Fruit fly (Drosophila melanogaster) whole organism, embryonic: ENCODE data around the gene CG10993.

ENCODE experiments used
- ATbp ChIP-seq: fragments of 200-800 bp; sonication (Bioruptor generic); optimal IDR thresholded peaks from 2 replicates; lab custom pipeline; 2017; ENCODE audit warnings: missing biosample characterization, mild to moderate bottlenecking, missing genetic modification characterization, missing genetic modification reagents
- Blimp-1 ChIP-seq: fragments of 200-800 bp; sonication (Bioruptor generic); optimal IDR thresholded peaks from 3 replicates; lab custom pipeline; 2018; ENCODE audit warnings: missing biosample characterization, missing genetic modification characterization, mild to moderate bottlenecking, moderate library complexity, missing genetic modification reagents
- CG10431 ChIP-seq: fragments of 200-800 bp; sonication (Bioruptor generic); optimal IDR thresholded peaks from 3 replicates; lab custom pipeline; 2018; ENCODE audit warnings: missing biosample characterization, mild to moderate bottlenecking, missing genetic modification characterization
- CG12942 ChIP-seq: fragments of 200-800 bp; sonication (Bioruptor generic); optimal IDR thresholded peaks from 3 replicates; lab custom pipeline; 2016; ENCODE audit warnings: missing biosample characterization, missing genetic modification characterization
- CG14710 ChIP-seq: fragments of 200-800 bp; sonication (Bioruptor generic); optimal IDR thresholded peaks from 3 replicates; lab custom pipeline; 2019; ENCODE audit warnings: missing biosample characterization, mild to moderate bottlenecking, missing genetic modification characterization, moderate library complexity
- CG1602 ChIP-seq: fragments of 200-800 bp; sonication (Bioruptor generic); optimal IDR thresholded peaks from 3 replicates; lab custom pipeline; 2016; ENCODE audit warnings: missing biosample characterization, missing genetic modification characterization
- CG1647 ChIP-seq: fragments of 200-800 bp; sonication (Bioruptor generic); optimal IDR thresholded peaks from 3 replicates; lab custom pipeline; 2016; ENCODE audit warnings: missing biosample characterization, missing genetic modification characterization
- CG17359 ChIP-seq: fragments of 200-800 bp; sonication (Bioruptor generic); optimal IDR thresholded peaks from 3 replicates; lab custom pipeline; 2018; ENCODE audit warnings: missing biosample characterization, mild to moderate bottlenecking, missing genetic modification characterization, moderate library complexity
- CG18599 ChIP-seq: fragments of 200-800 bp; sonication (Bioruptor generic); optimal IDR thresholded peaks from 3 replicates; lab custom pipeline; 2017; ENCODE audit warnings: missing biosample characterization, missing genetic modification characterization, mild to moderate bottlenecking, moderate library complexity, missing genetic modification reagents
- CG2678 ChIP-seq: fragments of 200-800 bp; sonication (Bioruptor generic); optimal IDR thresholded peaks from 3 replicates; lab custom pipeline; 2019; ENCODE audit warnings: missing biosample characterization, mild to moderate bottlenecking, missing genetic modification characterization, moderate library complexity
- CG2875 ChIP-seq: fragments of 200-800 bp; sonication (Bioruptor generic); optimal IDR thresholded peaks from 2 replicates; lab custom pipeline; 2017; ENCODE audit warnings: missing biosample characterization, mild to moderate bottlenecking, missing genetic modification characterization, missing genetic modification reagents
- CG33557 ChIP-seq: fragments of 200-800 bp; sonication (Bioruptor generic); optimal IDR thresholded peaks from 2 replicates; lab custom pipeline; 2019; ENCODE audit warnings: missing biosample characterization, mild to moderate bottlenecking, missing genetic modification characterization, moderate library complexity
- CG4424 ChIP-seq: fragments of 200-800 bp; sonication (Bioruptor generic); optimal IDR thresholded peaks from 3 replicates; lab custom pipeline; 2016; ENCODE audit warnings: missing biosample characterization, missing genetic modification characterization
- CG5180 ChIP-seq: fragments of 200-800 bp; sonication (Bioruptor generic); optimal IDR thresholded peaks from 3 replicates; lab custom pipeline; 2017; ENCODE audit warnings: missing biosample characterization, missing genetic modification characterization, mild to moderate bottlenecking, moderate library complexity, missing genetic modification reagents
- CG6254 ChIP-seq: fragments of 200-800 bp; sonication (Bioruptor generic); optimal IDR thresholded peaks from 3 replicates; lab custom pipeline; 2017; ENCODE audit warnings: mild to moderate bottlenecking, missing biosample characterization, missing genetic modification reagents, missing genetic modification characterization
- CG6813 ChIP-seq: fragments of 200-800 bp; sonication (Bioruptor generic); optimal IDR thresholded peaks from 2 replicates; lab custom pipeline; 2017; ENCODE audit warnings: missing biosample characterization, missing genetic modification characterization, mild to moderate bottlenecking, moderate library complexity, missing genetic modification reagents
- CG9727 ChIP-seq: fragments of 200-800 bp; sonication (Bioruptor generic); optimal IDR thresholded peaks from 3 replicates; lab custom pipeline; 2017; ENCODE audit warnings: missing biosample characterization, mild to moderate bottlenecking, missing genetic modification characterization
- CG9797 ChIP-seq: fragments of 200-800 bp; sonication (Bioruptor generic); optimal IDR thresholded peaks from 3 replicates; lab custom pipeline; 2018; ENCODE audit warnings: missing biosample characterization, mild to moderate bottlenecking, missing genetic modification characterization
- CG9932 ChIP-seq: fragments of 200-800 bp; sonication (Bioruptor generic); IDR thresholded peaks from 2 replicates; pipeline ENCODE4 v1.3.6; 2022; ENCODE audit warnings: missing biosample characterization, missing genetic modification characterization
- CoRest ChIP-seq: fragments of 200-800 bp; sonication (Bioruptor generic); optimal IDR thresholded peaks from 3 replicates; lab custom pipeline; 2018; ENCODE audit warnings: missing biosample characterization, mild to moderate bottlenecking, missing genetic modification characterization, moderate library complexity
- Dfd ChIP-seq, 2 experiments: fragments of >200 bp; optimal IDR thresholded peaks; 2 replicates each; lab custom pipeline; 2017; ENCODE audit warnings: missing biosample characterization in 2 of 2, missing genetic modification characterization in 2 of 2
- Fer1 ChIP-seq: fragments of 200-800 bp; sonication (Bioruptor generic); optimal IDR thresholded peaks from 2 replicates; lab custom pipeline; 2017; ENCODE audit warnings: missing biosample characterization, mild to moderate bottlenecking, missing genetic modification characterization
- HHEX ChIP-seq: fragments of 200-800 bp; sonication (Bioruptor generic); optimal IDR thresholded peaks from 3 replicates; lab custom pipeline; 2017; ENCODE audit warnings: missing biosample characterization, mild to moderate bottlenecking, missing genetic modification characterization, missing genetic modification reagents
- Hr3 ChIP-seq: fragments of 200-800 bp; sonication (Bioruptor generic); optimal IDR thresholded peaks from 3 replicates; lab custom pipeline; 2016; ENCODE audit warnings: missing biosample characterization, missing genetic modification characterization
- MTF-1 ChIP-seq: fragments of 200-800 bp; sonication (Bioruptor generic); optimal IDR thresholded peaks from 2 replicates; lab custom pipeline; 2018; ENCODE audit warnings: missing biosample characterization, mild to moderate bottlenecking, missing genetic modification characterization, borderline replicate concordance
- Nf-YB ChIP-seq: fragments of 200-800 bp; sonication (Bioruptor generic); optimal IDR thresholded peaks from 3 replicates; lab custom pipeline; 2019; ENCODE audit warnings: missing biosample characterization, mild to moderate bottlenecking, missing genetic modification characterization, moderate library complexity
- Sox100B ChIP-seq: fragments of 200-800 bp; sonication (Bioruptor generic); optimal IDR thresholded peaks from 3 replicates; lab custom pipeline; 2018; ENCODE audit warnings: missing biosample characterization, mild to moderate bottlenecking, missing genetic modification characterization
- amos ChIP-seq: fragments of 200-800 bp; sonication (Bioruptor generic); IDR thresholded peaks from 2 replicates; pipeline ENCODE4 v1.3.6; 2022; ENCODE audit warnings: missing biosample characterization, missing genetic modification characterization; ENCODE audit not compliant: partially characterized antibody
- bab2 ChIP-seq: fragments of 200-800 bp; sonication (Bioruptor generic); optimal IDR thresholded peaks from 2 replicates; lab custom pipeline; 2016; ENCODE audit warnings: missing biosample characterization, missing genetic modification characterization
- bcd ChIP-seq: fragments of 200-800 bp; sonication (Bioruptor generic); optimal IDR thresholded peaks from 2 replicates; lab custom pipeline; 2017; ENCODE audit warnings: missing biosample characterization, mild to moderate bottlenecking, missing genetic modification characterization
- cato ChIP-seq: fragments of 200-800 bp; sonication (Bioruptor generic); optimal IDR thresholded peaks from 2 replicates; lab custom pipeline; 2016; ENCODE audit warnings: missing biosample characterization, missing genetic modification characterization, borderline replicate concordance
- cg ChIP-seq: fragments of 200-800 bp; sonication (Bioruptor generic); optimal IDR thresholded peaks from 3 replicates; lab custom pipeline; 2019; ENCODE audit warnings: missing biosample characterization, mild to moderate bottlenecking, missing genetic modification characterization, moderate library complexity
- chm ChIP-seq: fragments of 200-800 bp; sonication (Bioruptor generic); IDR thresholded peaks from 2 replicates; pipeline ENCODE4 v1.3.6; 2022; ENCODE audit warnings: missing biosample characterization, missing genetic modification characterization
- ci ChIP-seq: fragments of 200-800 bp; sonication (Bioruptor generic); IDR thresholded peaks from 3 replicates; pipeline ENCODE4 v1.3.6; 2022; ENCODE audit warnings: missing biosample characterization, missing genetic modification characterization
- dmrt11E ChIP-seq: fragments of 200-800 bp; sonication (Bioruptor generic); optimal IDR thresholded peaks from 3 replicates; lab custom pipeline; 2018; ENCODE audit warnings: missing biosample characterization, mild to moderate bottlenecking, missing genetic modification characterization, moderate library complexity
- dysf ChIP-seq: fragments of 200-800 bp; sonication (Bioruptor generic); IDR thresholded peaks from 3 replicates; pipeline ENCODE4 v1.3.6; 2022; ENCODE audit warnings: missing biosample characterization, missing genetic modification characterization
- gro ChIP-seq: fragments of 200-800 bp; sonication (Bioruptor generic); optimal IDR thresholded peaks from 2 replicates; lab custom pipeline; 2016; ENCODE audit warnings: missing biosample characterization, missing genetic modification characterization
- kni ChIP-seq: fragments of 200-800 bp; sonication (Bioruptor generic); optimal IDR thresholded peaks from 3 replicates; lab custom pipeline; 2017; ENCODE audit warnings: mild to moderate bottlenecking, missing biosample characterization, missing genetic modification reagents, missing genetic modification characterization
- nerfin-1 ChIP-seq: fragments of 200-800 bp; sonication (Bioruptor generic); optimal IDR thresholded peaks from 3 replicates; lab custom pipeline; 2019; ENCODE audit warnings: missing biosample characterization, mild to moderate bottlenecking, missing genetic modification characterization, moderate library complexity
- otp ChIP-seq: fragments of 200-800 bp; sonication (Bioruptor generic); IDR thresholded peaks from 3 replicates; pipeline ENCODE4, ENCODE4 v1.3.6; 2022; ENCODE audit warnings: missing biosample characterization, missing genetic modification characterization
- phol ChIP-seq: fragments of 200-800 bp; sonication (Bioruptor generic); optimal IDR thresholded peaks from 3 replicates; lab custom pipeline; 2018; ENCODE audit warnings: missing biosample characterization, mild to moderate bottlenecking, missing genetic modification characterization, moderate library complexity
- pros ChIP-seq: fragments of 200-800 bp; sonication (Bioruptor generic); optimal IDR thresholded peaks from 3 replicates; lab custom pipeline; 2019; ENCODE audit warnings: missing biosample characterization, mild to moderate bottlenecking, missing genetic modification characterization, moderate library complexity
- row ChIP-seq: fragments of 200-800 bp; sonication (Bioruptor generic); IDR thresholded peaks from 3 replicates; pipeline ENCODE4 v1.3.6; 2022; ENCODE audit warnings: missing biosample characterization, missing genetic modification characterization
- sens ChIP-seq: fragments of 200-800 bp; sonication (Bioruptor generic); peaks from one replicate; lab custom pipeline; 2016; ENCODE audit warnings: missing biosample characterization, missing genetic modification characterization
- sqz ChIP-seq: fragments of 200-800 bp; sonication (Bioruptor generic); optimal IDR thresholded peaks from 3 replicates; lab custom pipeline; 2018; ENCODE audit warnings: missing biosample characterization, mild to moderate bottlenecking, missing genetic modification characterization
- unpg ChIP-seq: fragments of 200-800 bp; sonication (Bioruptor generic); optimal IDR thresholded peaks from 3 replicates; lab custom pipeline; 2018; ENCODE audit warnings: missing biosample characterization, mild to moderate bottlenecking, missing genetic modification characterization, moderate library complexity

Gene CG10993

dm6 chrX:13820310-13821038 lies 29.6 kb upstream of the CG10993 start (continued):
- TF ChIP-seq CG6254 (GFP tag; lab: Kevin White, UChicago), result peak; percentile 19
- TF ChIP-seq kni (GFP tag; lab: Kevin White, UChicago), result peak; percentile 1
- peak; percentile 1 for TF ChIP-seq HHEX (GFP tag; lab: Kevin White, UChicago)
- TF ChIP-seq chm (GFP tag; lab: Robert Waterston, UW), result 0 out of 2 replicates have a peak, but pooled peaks have one; percentile 29
- TF ChIP-seq Hr3 (GFP tag; lab: Kevin White, UChicago), result peak; percentile 18
- TF ChIP-seq CG4424 (GFP tag; lab: Kevin White, UChicago), result no peak
- peak; percentile 16 for TF ChIP-seq CG2875 (GFP tag; lab: Kevin White, UChicago)
- 0 out of 2 replicates have a peak, but pooled peaks have one; percentile 20 for TF ChIP-seq CG9932 (GFP tag; lab: Robert Waterston, UW)
- TF ChIP-seq ATbp, result peak; percentile 57
- peak; percentile 85 for TF ChIP-seq sens
- peak; percentile 26 for TF ChIP-seq unpg
- peak; percentile 48 for TF ChIP-seq CG9727 (GFP tag; lab: Kevin White, UChicago)
- TF ChIP-seq pros (GFP tag; lab: Kevin White, UChicago), result no peak
- TF ChIP-seq CoRest (tag; lab: Kevin White, UChicago), result peak; percentile 39
- TF ChIP-seq CG6813, result peak; percentile 4
- no peak for TF ChIP-seq CG1602 (GFP tag; lab: Kevin White, UChicago)
- TF ChIP-seq CG14710 (tag; lab: Kevin White, UChicago), result peak; percentile 6
- 0 out of 3 replicates have a peak, but pooled peaks have one; percentile 17 for TF ChIP-seq row (GFP tag; lab: Robert Waterston, UW)
- no peak for TF ChIP-seq bcd
- TF ChIP-seq CG17359 (tag; lab: Kevin White, UChicago), result peak; percentile 21
- no peak for TF ChIP-seq Nf-YB (GFP tag; lab: Kevin White, UChicago)
- peak; percentile 29 for TF ChIP-seq CG18599 (GFP tag; lab: Kevin White, UChicago)
- TF ChIP-seq ci, result peak; percentile 67; the same call in 2 of the 3 replicates
- peak; percentile 66 for TF ChIP-seq CG2678 (tag; lab: Kevin White, UChicago)
- TF ChIP-seq dysf (GFP tag; lab: Robert Waterston, UW), result 0 out of 3 replicates have a peak, but pooled peaks have one; percentile 25
- TF ChIP-seq Sox100B (GFP tag; lab: Kevin White, UChicago), result peak; percentile 15
- peak; percentile 34 for TF ChIP-seq phol
- peak; percentile 33; the same call in 1 of the 3 replicates for TF ChIP-seq otp (GFP tag; lab: Robert Waterston, UW)

- TF ChIP-seq Fer1 (GFP tag; lab: Kevin White, UChicago), result no peak
- TF ChIP-seq Blimp-1, result peak; percentile 97
- TF ChIP-seq amos, result no peak
- no peak for TF ChIP-seq CG5180 (GFP tag; lab: Kevin White, UChicago)
- TF ChIP-seq MTF-1, result no peak
- no peak for TF ChIP-seq CG12942 (GFP tag; lab: Kevin White, UChicago)
- peak; percentile 5 for TF ChIP-seq kni (GFP tag; lab: Kevin White, UChicago)
- TF ChIP-seq dmrt11E (tag; lab: Kevin White, UChicago), result no peak
- TF ChIP-seq CG33557 (GFP tag; lab: Kevin White, UChicago), result peak; percentile 29
- TF ChIP-seq gro, result no peak
- no peak for TF ChIP-seq cato (GFP tag; lab: Kevin White, UChicago)
- TF ChIP-seq cg (GFP tag; lab: Kevin White, UChicago), result peak; percentile 12
- TF ChIP-seq sqz (GFP tag; lab: Kevin White, UChicago), result no peak
- peak; percentile 47 for TF ChIP-seq CG10431 (GFP tag; lab: Kevin White, UChicago)
- TF ChIP-seq CG9797 (GFP tag; lab: Kevin White, UChicago), result no peak
- TF ChIP-seq nerfin-1, result no peak
- peak; percentile 9 for TF ChIP-seq sens
- no peak for TF ChIP-seq bab2
- TF ChIP-seq Dfd (GFP tag; optimal IDR thresholded peaks at IDR 0.05; lab: Kevin White, UChicago), result no peak
- TF ChIP-seq CG1647 (GFP tag; lab: Kevin White, UChicago), result no peak
- TF ChIP-seq, all 482 proteins: peak for 6
Measured at dm6 chrX:13819682-13820081, 28.8 kb upstream of the CG10993 start.
